Worm (Caenorhabditis elegans) whole organism, L4 larva: ENCODE data around the gene rpl-26.

Experiments
- R02D3.7 ChIP-seq: fragments of 150-350 bp; sonication (generic microtip); optimal IDR thresholded peaks from 3 replicates; lab custom pipeline; 2014; ENCODE audit warnings: missing biosample characterization, missing genetic modification characterization
- T20F7.1 ChIP-seq: fragments of 200-800 bp; sonication (Bioruptor generic); optimal IDR thresholded peaks from 2 replicates; lab custom pipeline; 2018; ENCODE audit warnings: mild to moderate bottlenecking, missing genetic modification characterization, missing compliant biosample characterization
- T26A8.4 ChIP-seq: fragments of 200-800 bp; sonication (Bioruptor generic); IDR thresholded peaks from 2 replicates; pipeline ENCODE4 v1.3.6; 2022; ENCODE audit warnings: missing genetic modification characterization, missing compliant biosample characterization
- ZK337.2 ChIP-seq: fragments of 200-800 bp; sonication (Bioruptor generic); IDR thresholded peaks from 2 replicates; pipeline ENCODE4 v1.3.6; 2022; ENCODE audit warnings: missing genetic modification reagents, missing genetic modification characterization, missing compliant biosample characterization
- aha-1 ChIP-seq: fragments of 150-350 bp; peaks from one replicate; lab custom pipeline; 2014; ENCODE audit warnings: missing biosample characterization, missing genetic modification characterization
- ama-1 ChIP-seq: fragments of 150-350 bp; optimal IDR thresholded peaks from 2 replicates; lab custom pipeline; 2014; ENCODE audit warnings: inconsistent platforms, mixed read lengths
- ctbp-1 ChIP-seq: fragments of 200-800 bp; sonication (Bioruptor generic); IDR thresholded peaks from 2 replicates; pipeline ENCODE4 v1.3.6; 2022; ENCODE audit warnings: missing genetic modification reagents, missing genetic modification characterization, missing compliant biosample characterization
- daf-12 ChIP-seq: fragments of 150-350 bp; optimal IDR thresholded peaks from 2 replicates; lab custom pipeline; 2014; ENCODE audit warnings: missing biosample characterization, missing genetic modification reagents, missing genetic modification characterization
- daf-16 ChIP-seq, 3 experiments: sonication (generic microtip); optimal IDR thresholded peaks; 2 replicates each; lab custom pipeline; 2016 to 2017; ENCODE audit warnings: missing genetic modification characterization in 3 of 3, missing genetic modification reagents in 3 of 3, mild to moderate bottlenecking in 2 of 3, missing compliant biosample characterization in 2 of 3, missing biosample characterization in 1 of 3, moderate library complexity in 1 of 3
- dmd-9 ChIP-seq: fragments of 200-800 bp; sonication (Bioruptor generic); IDR thresholded peaks from 2 replicates; pipeline ENCODE4 v1.3.6; 2022; ENCODE audit warnings: missing genetic modification reagents, missing genetic modification characterization, missing compliant biosample characterization
- dpl-1 ChIP-seq: fragments of 150-350 bp; optimal IDR thresholded peaks from 2 replicates; lab custom pipeline; 2014; ENCODE audit warnings: missing biosample characterization, missing genetic modification reagents, missing genetic modification characterization
- dve-1 ChIP-seq: sonication (generic microtip); optimal IDR thresholded peaks from 2 replicates; lab custom pipeline; 2017; ENCODE audit warnings: antibody characterized with exemption, mild to moderate bottlenecking, missing genetic modification characterization, missing compliant biosample characterization; ENCODE audit not compliant: insufficient read depth
- hif-1 ChIP-seq, 2 experiments: sonication (generic microtip); optimal IDR thresholded peaks; 2 replicates each; lab custom pipeline; 2016 to 2017; ENCODE audit warnings: missing compliant biosample characterization in 2 of 2, missing genetic modification characterization in 2 of 2, missing genetic modification reagents in 2 of 2, missing genotype in 2 of 2, mild to moderate bottlenecking in 1 of 2
- hlh-11 ChIP-seq: fragments of 200-800 bp; sonication (Bioruptor generic); optimal IDR thresholded peaks from 2 replicates; lab custom pipeline; 2018; ENCODE audit warnings: mild to moderate bottlenecking, missing genetic modification characterization, missing compliant biosample characterization
- hlh-30 ChIP-seq: sonication (generic microtip); optimal IDR thresholded peaks from 2 replicates; lab custom pipeline; 2017; ENCODE audit warnings: antibody characterized with exemption, mild to moderate bottlenecking, missing genetic modification characterization, missing compliant biosample characterization; ENCODE audit not compliant: insufficient read depth
- jun-1 ChIP-seq: fragments of 150-350 bp; optimal IDR thresholded peaks from 2 replicates; lab custom pipeline; 2014; ENCODE audit warnings: missing biosample characterization, missing genetic modification reagents, missing genetic modification characterization
- lin-13 ChIP-seq: fragments of 150-350 bp; optimal IDR thresholded peaks from 2 replicates; lab custom pipeline; 2014; ENCODE audit warnings: missing biosample characterization, missing genetic modification reagents, missing genetic modification characterization
- lin-29 ChIP-seq: fragments of 200-800 bp; sonication (Bioruptor generic); IDR thresholded peaks from 2 replicates; pipeline ENCODE4 v1.3.6; 2022; ENCODE audit warnings: missing genetic modification reagents, missing genetic modification characterization, missing compliant biosample characterization
- lin-38 ChIP-seq: fragments of 200-800 bp; sonication (Bioruptor generic); IDR thresholded peaks from 2 replicates; pipeline ENCODE4 v1.3.6; 2022; ENCODE audit warnings: missing genetic modification reagents, missing genetic modification characterization, missing compliant biosample characterization
- lsy-2 ChIP-seq, 2 experiments: fragments of 150-350 bp in 1 of 2; sonication (generic microtip) in 1 of 2; optimal IDR thresholded peaks; 2 replicates each; lab custom pipeline; 2014 to 2017; ENCODE audit warnings: missing biosample characterization in 2 of 2, missing genetic modification characterization in 2 of 2
- mdl-1 ChIP-seq, 2 experiments: fragments of 150-350 bp in 1 of 2; sonication (generic microtip) in 1 of 2; optimal IDR thresholded peaks; 2 replicates each; lab custom pipeline; 2014 to 2017; ENCODE audit warnings: missing biosample characterization in 2 of 2, missing genetic modification characterization in 2 of 2
- mep-1 ChIP-seq: fragments of 150-350 bp; sonication (generic microtip); optimal IDR thresholded peaks from 3 replicates; lab custom pipeline; 2014; ENCODE audit warnings: missing biosample characterization, missing genetic modification characterization
- mxl-3 ChIP-seq: fragments of 200-800 bp; sonication (Bioruptor generic); optimal IDR thresholded peaks from 2 replicates; lab custom pipeline; 2018; ENCODE audit warnings: mild to moderate bottlenecking, missing genetic modification characterization, missing compliant biosample characterization
- nhr-102 ChIP-seq: sonication (generic microtip); optimal IDR thresholded peaks from 2 replicates; lab custom pipeline; 2016; ENCODE audit warnings: mild to moderate bottlenecking, missing genetic modification characterization, moderate library complexity, missing compliant biosample characterization
- nhr-25 ChIP-seq: sonication (generic microtip); optimal IDR thresholded peaks from 2 replicates; lab custom pipeline; 2017; ENCODE audit warnings: missing genetic modification characterization, mild to moderate bottlenecking, missing compliant biosample characterization, antibody characterized with exemption, moderate library complexity, borderline replicate concordance; ENCODE audit not compliant: insufficient read depth
- nhr-28 ChIP-seq: fragments of 150-350 bp; optimal IDR thresholded peaks from 2 replicates; lab custom pipeline; 2014; ENCODE audit warnings: missing biosample characterization, missing genetic modification characterization
- nhr-48 ChIP-seq: sonication (generic microtip); optimal IDR thresholded peaks from 2 replicates; lab custom pipeline; 2016; ENCODE audit warnings: mild to moderate bottlenecking, missing genetic modification characterization, missing compliant biosample characterization
- nhr-77 ChIP-seq: fragments of 150-350 bp; optimal IDR thresholded peaks from 2 replicates; lab custom pipeline; 2014; ENCODE audit warnings: missing biosample characterization, missing genetic modification characterization
- rbr-2 ChIP-seq: sonication (generic microtip); optimal IDR thresholded peaks from 2 replicates; lab custom pipeline; 2016; ENCODE audit warnings: missing genotype, missing genetic modification characterization, missing compliant biosample characterization
- sdz-12 ChIP-seq: fragments of 200-800 bp; sonication (Bioruptor generic); optimal IDR thresholded peaks from 2 replicates; lab custom pipeline; 2018; ENCODE audit warnings: mild to moderate bottlenecking, missing genetic modification characterization, missing compliant biosample characterization
- unc-130 ChIP-seq: sonication (generic microtip); optimal IDR thresholded peaks from 2 replicates; lab custom pipeline; 2016; ENCODE audit warnings: missing genetic modification reagents, missing genetic modification characterization, missing compliant biosample characterization
- zag-1 ChIP-seq: fragments of 150-350 bp; optimal IDR thresholded peaks from 2 replicates; lab custom pipeline; 2014; ENCODE audit warnings: missing biosample characterization, missing genetic modification characterization
- zfp-2 ChIP-seq: sonication (generic microtip); optimal IDR thresholded peaks from 2 replicates; lab custom pipeline; 2016; ENCODE audit warnings: mild to moderate bottlenecking, missing genetic modification characterization, missing compliant biosample characterization
- zip-11 ChIP-seq: fragments of 200-800 bp; sonication (Bioruptor generic); IDR thresholded peaks from 2 replicates; pipeline ENCODE4 v1.3.6; 2022; ENCODE audit warnings: missing genetic modification characterization, missing compliant biosample characterization

rpl-26 gene

ce11 chrII:8583035-8583434 is 19.6 kb upstream of the rpl-26 start:
- TF ChIP-seq unc-130 (GFP tag; lab: Kevin White, UChicago) = no peak
- no peak for TF ChIP-seq hif-1 (tag; optimal IDR thresholded peaks at IDR 0.05; lab: Kevin White, UChicago)
- TF ChIP-seq T20F7.1 (GFP tag; lab: Kevin White, UChicago) = no peak
- no peak for TF ChIP-seq daf-12 (tag; lab: Kevin White, UChicago)
- no peak for TF ChIP-seq lin-13 (GFP tag; lab: Kevin White, UChicago)
- no peak for TF ChIP-seq sdz-12 (GFP tag; lab: Kevin White, UChicago)
- 0 out of 2 replicates have a peak, but pooled peaks have one; percentile 28 for TF ChIP-seq lin-38 (GFP tag; lab: Robert Waterston, UW)
- no peak for TF ChIP-seq R02D3.7 (tag; lab: Kevin White, UChicago)
- TF ChIP-seq lin-29 (GFP tag; lab: Robert Waterston, UW) = no peak
- TF ChIP-seq ama-1 (lab: Kevin White, UChicago) = peak; percentile 58
- no peak for TF ChIP-seq daf-16 (GFP tag; optimal IDR thresholded peaks at IDR 0.05; lab: Kevin White, UChicago)
- TF ChIP-seq daf-16 (tag; optimal IDR thresholded peaks at IDR 0.05; lab: Kevin White, UChicago) = no peak
- TF ChIP-seq zfp-2 = no peak
- TF ChIP-seq ZK337.2 (GFP tag; lab: Robert Waterston, UW) = no peak
- no peak for TF ChIP-seq nhr-102 (tag; lab: Kevin White, UChicago)
- peak; percentile 7 for TF ChIP-seq hlh-30 (tag; lab: Kevin White, UChicago)

ce11 chrII:8585036-8585627 is 17.5 kb upstream of the rpl-26 start, which contains the start of gene F54C9.11:
Gene F54C9.11, minus strand, starts transcription at chrII:8585086.
- TF ChIP-seq ctbp-1 (peak; percentile 43; the same call in 1 of the 2 replicates), dmd-9 (GFP tag; lab: Robert Waterston, UW) (no peak), mdl-1 (tag; optimal IDR thresholded peaks at IDR 0.05; lab: Kevin White, UChicago) (peak in 1 of 2 experiments; percentile 55), daf-16 (GFP tag; optimal IDR thresholded peaks at IDR 0.05; lab: Kevin White, UChicago) (peak in 1 of 2 experiments; percentile 57), daf-16 (tag; optimal IDR thresholded peaks at IDR 0.05; lab: Kevin White, UChicago) (no peak), dve-1 (tag; lab: Kevin White, UChicago) (peak; percentile 31), nhr-48 (tag; lab: Kevin White, UChicago) (peak; percentile 51), hlh-30 (tag; lab: Kevin White, UChicago) (peak; percentile 57), R02D3.7 (tag; lab: Kevin White, UChicago) (no peak), T26A8.4 (GFP tag; lab: Robert Waterston, UW) (peak; percentile 83; the same call in 1 of the 2 replicates), mep-1 (tag; lab: Kevin White, UChicago) (peak; percentile 53), dpl-1 (GFP tag; lab: Kevin White, UChicago) (no peak), nhr-28 (peak; percentile 16), hlh-11 (peak; percentile 65), lsy-2 (tag; optimal IDR thresholded peaks at IDR 0.05; lab: Kevin White, UChicago) (peak in 1 of 2 experiments; percentile 45), rbr-2 (tag; lab: Kevin White, UChicago) (peak; percentile 18), mxl-3 (GFP tag; lab: Kevin White, UChicago) (peak; percentile 4), nhr-77 (tag; lab: Kevin White, UChicago) (no peak), hif-1 (tag; optimal IDR thresholded peaks at IDR 0.05; lab: Kevin White, UChicago) (peak in 1 of 2 experiments; percentile 24)
- TF ChIP-seq, all 104 proteins: peak for 14

ce11 chrII:8585921-8586320 is 16.7 kb upstream of the rpl-26 start:
- TF ChIP-seq jun-1 (tag; lab: Kevin White, UChicago) = no peak
- TF ChIP-seq zag-1 = no peak
- TF ChIP-seq zip-11 (GFP tag; lab: Robert Waterston, UW) = no peak
- TF ChIP-seq aha-1 = peak; percentile 73
- TF ChIP-seq nhr-25 (tag; lab: Kevin White, UChicago) = peak; percentile 51
